Fruit fly (Drosophila melanogaster): ENCODE measurements around the gene Argk2.

dm6 chr3L:9050447-9051069 is 3.3 kb downstream of the Argk2 start:
- no peak for TF ChIP-seq psq (optimal IDR thresholded peaks at IDR 0.05)
- no peak for TF ChIP-seq h (optimal IDR thresholded peaks at IDR 0.05)
- no peak for TF ChIP-seq Sin3A (optimal IDR thresholded peaks at IDR 0.05)

All from Kc167 (cell line).